Worm (Caenorhabditis elegans): Measurements from ENCODE around the gene srbc-29.

DNA sequence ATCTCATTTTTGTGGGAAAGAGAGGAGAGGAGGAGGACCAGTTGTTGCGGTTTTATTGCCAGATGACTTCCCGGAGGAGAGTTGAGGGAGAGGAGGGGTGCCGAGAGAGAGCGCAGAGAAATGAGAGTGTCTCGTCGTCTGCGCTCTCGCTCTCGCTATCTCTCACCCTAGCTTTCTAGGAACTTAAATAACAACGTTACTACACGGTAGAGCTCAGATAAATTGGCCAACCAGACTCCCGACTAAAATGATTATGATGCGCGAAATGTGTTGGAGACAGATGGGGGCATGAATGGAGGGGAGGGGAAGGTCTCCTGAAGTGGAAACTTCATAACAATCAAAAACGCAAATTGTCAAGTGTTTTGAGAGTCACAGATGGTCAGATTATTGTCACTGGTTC is 16.1 kb downstream of the srbc-29 start:
- TF ChIP-seq lsy-2 (tag; optimal IDR thresholded peaks at IDR 0.05), result no peak
- no peak for TF ChIP-seq elt-3 (tag; optimal IDR thresholded peaks at IDR 0.05)
- TF ChIP-seq nhr-12 (tag; optimal IDR thresholded peaks at IDR 0.05), result no peak
- TF ChIP-seq ham-2 (GFP tag; optimal IDR thresholded peaks at IDR 0.05), result no peak
- no peak for TF ChIP-seq pha-4 (tag; optimal IDR thresholded peaks at IDR 0.05)
- TF ChIP-seq unc-39 (tag; optimal IDR thresholded peaks at IDR 0.05), result no peak
- TF ChIP-seq lin-13 (tag; optimal IDR thresholded peaks at IDR 0.05), result peak; percentile 32
- TF ChIP-seq snpc-4 (tag; optimal IDR thresholded peaks at IDR 0.05), result no peak
- no peak for TF ChIP-seq ceh-43 (GFP tag; optimal IDR thresholded peaks at IDR 0.05)
- no peak for TF ChIP-seq M03D4.4 (tag; optimal IDR thresholded peaks at IDR 0.05)
- TF ChIP-seq unc-62 (GFP tag; optimal IDR thresholded peaks at IDR 0.05), result no peak
- no peak for TF ChIP-seq sptf-1 (tag; optimal IDR thresholded peaks at IDR 0.05)
